Fruit fly (Drosophila melanogaster) whole organism, embryonic: ENCODE measurements around the gene CG42449.

Experiments
- Adf1 ChIP-seq: fragments of 200-800 bp; sonication (Bioruptor generic); IDR thresholded peaks from 2 replicates; pipeline ENCODE4 v1.3.6; 2022; ENCODE audit warnings: missing biosample characterization, missing genetic modification characterization
- CG10267 ChIP-seq: fragments of 200-800 bp; sonication (Bioruptor generic); optimal IDR thresholded peaks from 2 replicates; lab custom pipeline; 2018; ENCODE audit warnings: missing biosample characterization, mild to moderate bottlenecking, missing genetic modification characterization, moderate library complexity
- CG10321 ChIP-seq: fragments of 200-800 bp; sonication (Bioruptor generic); IDR thresholded peaks from 2 replicates; pipeline ENCODE4 v1.3.6; 2022; ENCODE audit warnings: missing biosample characterization, missing genetic modification characterization
- CG11085 ChIP-seq: fragments of 200-800 bp; sonication (Bioruptor generic); IDR thresholded peaks from 2 replicates; pipeline ENCODE4 v1.3.6; 2022; ENCODE audit warnings: missing biosample characterization, missing genetic modification characterization
- CG11504 ChIP-seq: fragments of 200-800 bp; sonication (Bioruptor generic); optimal IDR thresholded peaks from 3 replicates; lab custom pipeline; 2019; ENCODE audit warnings: missing biosample characterization, mild to moderate bottlenecking, missing genetic modification characterization, moderate library complexity
- CG15073 ChIP-seq: fragments of 200-800 bp; sonication (Bioruptor generic); optimal IDR thresholded peaks from 2 replicates; lab custom pipeline; 2016; ENCODE audit warnings: missing biosample characterization, missing genetic modification characterization
- CG15696 ChIP-seq: fragments of 200-800 bp; sonication (Bioruptor generic); optimal IDR thresholded peaks from 2 replicates; lab custom pipeline; 2019; ENCODE audit warnings: missing biosample characterization, mild to moderate bottlenecking, missing genetic modification characterization, moderate library complexity
- CG1647 ChIP-seq: fragments of 200-800 bp; sonication (Bioruptor generic); optimal IDR thresholded peaks from 3 replicates; lab custom pipeline; 2016; ENCODE audit warnings: missing biosample characterization, missing genetic modification characterization
- CG17802 ChIP-seq: fragments of 200-800 bp; sonication (Bioruptor generic); optimal IDR thresholded peaks from 2 replicates; lab custom pipeline; 2018; ENCODE audit warnings: missing biosample characterization, mild to moderate bottlenecking, missing genetic modification characterization, moderate library complexity
- CG18599 ChIP-seq: fragments of 200-800 bp; sonication (Bioruptor generic); optimal IDR thresholded peaks from 3 replicates; lab custom pipeline; 2017; ENCODE audit warnings: missing biosample characterization, missing genetic modification characterization, mild to moderate bottlenecking, moderate library complexity, missing genetic modification reagents
- CG31365 ChIP-seq: fragments of 200-800 bp; sonication (Bioruptor generic); optimal IDR thresholded peaks from 2 replicates; lab custom pipeline; 2018; ENCODE audit warnings: missing biosample characterization, mild to moderate bottlenecking, missing genetic modification characterization
- CG3995 ChIP-seq: fragments of 200-800 bp; sonication (Bioruptor generic); optimal IDR thresholded peaks from 3 replicates; lab custom pipeline; 2016; ENCODE audit warnings: missing biosample characterization, missing genetic modification characterization
- CG43689 ChIP-seq: fragments of 200-800 bp; sonication (Bioruptor generic); IDR thresholded peaks from 2 replicates; pipeline ENCODE4 v1.3.6; 2022; ENCODE audit warnings: missing biosample characterization, missing genetic modification characterization
- CG6272 ChIP-seq: fragments of 200-800 bp; sonication (Bioruptor generic); IDR thresholded peaks from 2 replicates; pipeline ENCODE4 v1.3.6; 2022; ENCODE audit warnings: missing biosample characterization, missing genetic modification characterization
- CG7556 ChIP-seq: fragments of 200-800 bp; sonication (Bioruptor generic); optimal IDR thresholded peaks from 2 replicates; lab custom pipeline; 2017; ENCODE audit warnings: missing biosample characterization, mild to moderate bottlenecking, missing genetic modification characterization
- CG7745 ChIP-seq: fragments of 200-800 bp; sonication (Bioruptor generic); optimal IDR thresholded peaks from 2 replicates; lab custom pipeline; 2018; ENCODE audit warnings: missing biosample characterization, mild to moderate bottlenecking, missing genetic modification characterization, moderate library complexity
- CG9609 ChIP-seq: fragments of 200-800 bp; sonication (Bioruptor generic); optimal IDR thresholded peaks from 3 replicates; lab custom pipeline; 2016; ENCODE audit warnings: missing biosample characterization, missing genetic modification characterization
- CG9727 ChIP-seq: fragments of 200-800 bp; sonication (Bioruptor generic); optimal IDR thresholded peaks from 3 replicates; lab custom pipeline; 2017; ENCODE audit warnings: missing biosample characterization, mild to moderate bottlenecking, missing genetic modification characterization
- CG9797 ChIP-seq: fragments of 200-800 bp; sonication (Bioruptor generic); optimal IDR thresholded peaks from 3 replicates; lab custom pipeline; 2018; ENCODE audit warnings: missing biosample characterization, mild to moderate bottlenecking, missing genetic modification characterization
- CrebB ChIP-seq: fragments of 200-800 bp; sonication (Bioruptor generic); optimal IDR thresholded peaks from 3 replicates; lab custom pipeline; 2018; ENCODE audit warnings: missing biosample characterization, mild to moderate bottlenecking, missing genetic modification characterization
- Dek ChIP-seq: fragments of 200-800 bp; sonication (Bioruptor generic); optimal IDR thresholded peaks from 3 replicates; lab custom pipeline; 2019; ENCODE audit warnings: missing biosample characterization, mild to moderate bottlenecking, missing genetic modification characterization, moderate library complexity
- Hr39 ChIP-seq: fragments of >200 bp; optimal IDR thresholded peaks from 2 replicates; lab custom pipeline; 2017
- MTF-1 ChIP-seq: fragments of 200-800 bp; sonication (Bioruptor generic); optimal IDR thresholded peaks from 2 replicates; lab custom pipeline; 2018; ENCODE audit warnings: missing biosample characterization, mild to moderate bottlenecking, missing genetic modification characterization, borderline replicate concordance
- Neu2 ChIP-seq: fragments of 200-800 bp; sonication (Bioruptor generic); optimal IDR thresholded peaks from 3 replicates; lab custom pipeline; 2016; ENCODE audit warnings: missing biosample characterization, missing genetic modification characterization, borderline replicate concordance
- Nf-YB ChIP-seq: fragments of 200-800 bp; sonication (Bioruptor generic); optimal IDR thresholded peaks from 3 replicates; lab custom pipeline; 2019; ENCODE audit warnings: missing biosample characterization, mild to moderate bottlenecking, missing genetic modification characterization, moderate library complexity
- Nf-YC ChIP-seq: fragments of 200-800 bp; optimal IDR thresholded peaks from 3 replicates; lab custom pipeline; 2019; ENCODE audit warnings: missing biosample characterization, mild to moderate bottlenecking, missing genetic modification characterization, moderate library complexity
- Poxn ChIP-seq: fragments of 200-800 bp; sonication (Bioruptor generic); IDR thresholded peaks from 2 replicates; pipeline ENCODE4 v1.3.6; 2022; ENCODE audit warnings: missing biosample characterization, missing genetic modification characterization
- Sry-β ChIP-seq: fragments of 200-800 bp; sonication (Bioruptor generic); optimal IDR thresholded peaks from 2 replicates; lab custom pipeline; 2018; ENCODE audit warnings: missing biosample characterization, mild to moderate bottlenecking, missing genetic modification characterization, moderate library complexity
- Usf ChIP-seq: fragments of 200-800 bp; sonication (Bioruptor generic); optimal IDR thresholded peaks from 2 replicates; lab custom pipeline; 2017; ENCODE audit warnings: missing genotype, missing biosample characterization, missing genetic modification characterization
- al ChIP-seq: fragments of 200-800 bp; sonication (Bioruptor generic); IDR thresholded peaks from 2 replicates; pipeline ENCODE4 v1.3.6; 2022; ENCODE audit warnings: missing biosample characterization, missing genetic modification characterization
- ash1 ChIP-seq: fragments of 200-800 bp; sonication (Bioruptor generic); optimal IDR thresholded peaks from 2 replicates; lab custom pipeline; 2018; ENCODE audit warnings: missing biosample characterization, mild to moderate bottlenecking, missing genetic modification characterization
- bcd ChIP-seq: fragments of 200-800 bp; sonication (Bioruptor generic); optimal IDR thresholded peaks from 2 replicates; lab custom pipeline; 2017; ENCODE audit warnings: missing biosample characterization, mild to moderate bottlenecking, missing genetic modification characterization
- chn ChIP-seq: fragments of 200-800 bp; sonication (Bioruptor generic); optimal IDR thresholded peaks from 2 replicates; lab custom pipeline; 2016; ENCODE audit warnings: missing biosample characterization, missing genetic modification characterization
- da ChIP-seq: fragments of 200-800 bp; sonication (Bioruptor generic); optimal IDR thresholded peaks from 2 replicates; lab custom pipeline; 2016; ENCODE audit warnings: missing biosample characterization, missing genetic modification characterization
- danr ChIP-seq: fragments of 200-800 bp; sonication (Bioruptor generic); IDR thresholded peaks from 2 replicates; pipeline ENCODE4 v1.3.6; 2022; ENCODE audit warnings: missing biosample characterization, missing genetic modification characterization
- gcm ChIP-seq: fragments of 200-800 bp; sonication (Bioruptor generic); optimal IDR thresholded peaks from 2 replicates; lab custom pipeline; 2019; ENCODE audit warnings: missing biosample characterization, mild to moderate bottlenecking, missing genetic modification characterization, moderate library complexity
- insv ChIP-seq, 2 experiments: fragments of 200-800 bp; sonication (Bioruptor generic); optimal IDR thresholded peaks; 3 replicates each; lab custom pipeline; 2016 to 2018; ENCODE audit warnings: missing biosample characterization in 2 of 2, missing genetic modification characterization in 2 of 2
- kni ChIP-seq: fragments of 200-800 bp; sonication (Bioruptor generic); optimal IDR thresholded peaks from 3 replicates; lab custom pipeline; 2017; ENCODE audit warnings: mild to moderate bottlenecking, missing biosample characterization, missing genetic modification reagents, missing genetic modification characterization
- lmd ChIP-seq: fragments of 200-800 bp; sonication (Bioruptor generic); IDR thresholded peaks from 2 replicates; pipeline ENCODE4 v1.3.6; 2022; ENCODE audit warnings: missing biosample characterization, missing genetic modification characterization
- oc ChIP-seq: fragments of 200-800 bp; sonication (Bioruptor generic); optimal IDR thresholded peaks from 2 replicates; lab custom pipeline; 2018; ENCODE audit warnings: missing biosample characterization, mild to moderate bottlenecking, missing genetic modification characterization, moderate library complexity
- pho ChIP-seq: fragments of 200-800 bp; sonication (Bioruptor generic); optimal IDR thresholded peaks from 2 replicates; lab custom pipeline; 2016; ENCODE audit warnings: missing biosample characterization, missing genetic modification characterization
- rib ChIP-seq: fragments of 200-800 bp; sonication (Bioruptor generic); IDR thresholded peaks from 2 replicates; pipeline ENCODE4 v1.3.6; 2022; ENCODE audit warnings: missing biosample characterization, missing genetic modification characterization
- ro ChIP-seq: fragments of 200-800 bp; sonication (Bioruptor generic); IDR thresholded peaks from 2 replicates; pipeline ENCODE4 v1.3.6; 2022; ENCODE audit warnings: missing biosample characterization, missing genetic modification characterization
- slp2 ChIP-seq: fragments of 200-800 bp; sonication (Bioruptor generic); optimal IDR thresholded peaks from 2 replicates; lab custom pipeline; 2016; ENCODE audit warnings: missing biosample characterization, missing genetic modification characterization
- sqz ChIP-seq: fragments of 200-800 bp; sonication (Bioruptor generic); optimal IDR thresholded peaks from 3 replicates; lab custom pipeline; 2018; ENCODE audit warnings: missing biosample characterization, mild to moderate bottlenecking, missing genetic modification characterization
- sr ChIP-seq: fragments of 200-800 bp; sonication (Bioruptor generic); IDR thresholded peaks from 3 replicates; pipeline ENCODE4 v1.3.6; 2022; ENCODE audit warnings: missing biosample characterization, missing genetic modification characterization
- tap ChIP-seq: fragments of 200-800 bp; optimal IDR thresholded peaks from 3 replicates; lab custom pipeline; 2019; ENCODE audit warnings: missing biosample characterization, mild to moderate bottlenecking, missing genetic modification characterization, moderate library complexity
- ttk ChIP-seq: fragments of 200-800 bp; sonication (Bioruptor generic); IDR thresholded peaks from 2 replicates; pipeline ENCODE4 v2.1.2; 2022; ENCODE audit warnings: missing biosample characterization, missing genetic modification characterization
- unc-4 ChIP-seq: fragments of 200-800 bp; sonication (Bioruptor generic); IDR thresholded peaks from 2 replicates; pipeline ENCODE4 v1.3.6; 2022; ENCODE audit warnings: missing biosample characterization, missing genetic modification characterization; ENCODE audit not compliant: partially characterized antibody

Gene CG42449

DNA sequence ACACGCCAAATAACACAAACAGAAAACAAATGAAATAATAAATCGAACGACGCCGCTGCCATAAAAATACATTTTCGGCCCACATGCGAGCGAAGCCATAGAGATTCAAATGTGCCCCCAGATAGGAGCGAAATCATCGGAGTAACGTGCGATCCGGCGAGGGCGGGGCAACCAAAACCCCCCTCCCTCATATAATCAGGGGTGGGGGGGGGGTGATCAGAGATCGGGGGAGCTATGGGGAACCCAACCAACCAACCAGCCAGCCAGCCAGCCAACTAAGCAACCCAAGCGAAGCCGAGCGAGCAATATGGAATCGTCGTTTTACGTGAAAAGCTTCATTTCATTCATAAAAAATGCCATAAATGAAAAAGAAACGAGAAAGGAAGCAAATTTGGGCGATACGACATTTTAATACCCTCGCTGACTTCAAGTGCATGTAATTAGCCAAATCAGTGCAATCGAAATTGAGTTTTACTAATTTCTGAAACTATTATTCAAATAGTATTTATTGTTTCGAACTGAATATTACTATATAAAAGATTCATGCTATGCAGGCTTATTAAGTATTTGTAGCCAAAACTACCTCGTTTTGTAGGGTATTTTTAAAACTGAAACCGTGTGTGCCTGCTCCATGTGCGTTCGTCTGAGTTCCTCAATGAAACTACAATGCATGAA, 16.9 kb downstream of the CG42449 start (continued):
- TF ChIP-seq ash1 (GFP tag; lab: Kevin White, UChicago) (no peak), Hr39 (no peak), ro (GFP tag; lab: Robert Waterston, UW) (no peak), CrebB (tag; lab: Kevin White, UChicago) (peak; percentile 37), kni (peak; percentile 13), CG15696 (no peak), CG7745 (tag; lab: Kevin White, UChicago) (no peak), unc-4 (GFP tag; lab: Robert Waterston, UW) (no peak), sr (GFP tag; lab: Robert Waterston, UW) (peak; percentile 49), CG15073 (GFP tag; lab: Kevin White, UChicago) (no peak), da (GFP tag; lab: Kevin White, UChicago) (no peak), CG7556 (peak; percentile 68)

DNA sequence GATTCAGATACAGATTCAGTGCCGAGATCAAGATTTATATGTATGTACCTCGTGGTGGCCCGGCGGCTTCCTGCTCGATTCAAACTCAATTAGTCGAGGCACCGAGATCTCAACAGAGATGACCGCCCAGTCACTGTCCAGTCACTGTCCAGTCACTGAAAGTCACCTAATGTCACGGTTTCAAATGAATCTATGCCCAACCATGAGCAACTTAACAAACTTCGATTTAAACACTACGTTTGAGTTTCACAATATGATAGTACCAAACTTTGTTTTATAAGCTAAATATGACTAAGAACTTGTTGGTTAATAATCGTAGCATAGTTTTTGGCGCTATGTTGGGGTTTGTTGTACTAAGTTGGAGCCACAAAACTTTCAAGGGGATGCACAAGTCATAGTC, 22.1 kb downstream of the CG42449 start:
- no peak for TF ChIP-seq CG18599 (GFP tag; lab: Kevin White, UChicago)
- no peak for TF ChIP-seq Poxn (GFP tag; lab: Robert Waterston, UW)
- TF ChIP-seq bcd = no peak
- no peak for TF ChIP-seq rib (GFP tag; lab: Robert Waterston, UW)
- TF ChIP-seq slp2 (GFP tag; lab: Kevin White, UChicago) = no peak
- TF ChIP-seq danr = no peak
- TF ChIP-seq chn (GFP tag; lab: Kevin White, UChicago) = no peak
- no peak for TF ChIP-seq CG43689 (GFP tag; lab: Robert Waterston, UW)
- TF ChIP-seq Adf1 (GFP tag; lab: Robert Waterston, UW) = no peak
- TF ChIP-seq Hr39 = no peak
- no peak for TF ChIP-seq oc
- TF ChIP-seq gcm (GFP tag; lab: Kevin White, UChicago) = no peak
- TF ChIP-seq CG9797 (GFP tag; lab: Kevin White, UChicago) = no peak
- peak; percentile 93 for TF ChIP-seq CG3995
- peak; percentile 57 for TF ChIP-seq Sry-β
- no peak for TF ChIP-seq CG9727 (GFP tag; lab: Kevin White, UChicago)

DNA sequence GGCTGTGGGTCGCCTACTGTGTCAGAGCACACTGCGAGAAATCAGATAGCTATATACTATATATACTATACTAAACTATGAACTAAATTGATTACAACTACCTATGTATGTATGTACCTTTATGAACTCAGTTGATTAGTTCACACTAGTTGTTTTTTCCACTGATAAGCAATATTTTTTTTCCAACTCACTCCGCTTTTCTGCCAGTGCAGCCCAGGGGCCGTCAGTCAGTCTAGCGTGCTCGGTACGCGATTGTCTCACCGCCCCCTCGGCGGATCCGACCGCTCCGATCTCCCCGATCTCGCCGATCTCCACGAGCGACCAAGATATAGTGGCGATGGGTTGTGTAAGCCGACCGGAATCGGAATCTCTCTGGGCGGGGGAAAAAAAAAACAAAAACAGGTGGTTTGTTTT, 22.9 kb downstream of the CG42449 start:
- peak; percentile 60 for TF ChIP-seq CG31365 (tag; lab: Kevin White, UChicago)
- peak; percentile 63 for TF ChIP-seq CG10267 (tag; lab: Kevin White, UChicago)
- TF ChIP-seq CG1647 (GFP tag; lab: Kevin White, UChicago) = peak; percentile 68
- peak; percentile 89 for TF ChIP-seq bcd
- TF ChIP-seq insv (GFP tag; optimal IDR thresholded peaks at IDR 0.05; lab: Kevin White, UChicago) = no peak
- peak; percentile 88 for TF ChIP-seq ttk (GFP tag; lab: Robert Waterston, UW)
- TF ChIP-seq Neu2 (GFP tag; lab: Kevin White, UChicago) = no peak
- TF ChIP-seq CG10321 (GFP tag; lab: Robert Waterston, UW) = peak; percentile 42; the same call in 1 of the 2 replicates
- peak; percentile 29 for TF ChIP-seq CG9609 (GFP tag; lab: Kevin White, UChicago)
- TF ChIP-seq Nf-YB (GFP tag; lab: Kevin White, UChicago) = peak; percentile 38
- TF ChIP-seq MTF-1 (GFP tag; lab: Kevin White, UChicago) = peak; percentile 34
- peak; percentile 85 for TF ChIP-seq Dek (tag; lab: Kevin White, UChicago)
- TF ChIP-seq al (GFP tag; lab: Robert Waterston, UW) = peak; percentile 93
- TF ChIP-seq tap = peak; percentile 88
- TF ChIP-seq CG17802 (tag; lab: Kevin White, UChicago) = peak; percentile 22
- no peak for TF ChIP-seq Usf (GFP tag; lab: Kevin White, UChicago)
- TF ChIP-seq pho (GFP tag; lab: Kevin White, UChicago) = peak; percentile 47
- TF ChIP-seq CG6272 (GFP tag; lab: Robert Waterston, UW) = peak; percentile 84
- peak; percentile 92 for TF ChIP-seq lmd (GFP tag; lab: Robert Waterston, UW)
- TF ChIP-seq Nf-YC (tag; lab: Kevin White, UChicago) = peak; percentile 75
- peak; percentile 88 for TF ChIP-seq CG11085 (GFP tag; lab: Robert Waterston, UW)
- peak; percentile 57 for TF ChIP-seq sqz (GFP tag; lab: Kevin White, UChicago)
- TF ChIP-seq CG11504 (tag; lab: Kevin White, UChicago) = peak; percentile 92
